Worm (Caenorhabditis elegans) whole organism, midembryonic: Measurements from ENCODE around the gene F39H12.1.

Source experiments
- flt-1 ChIP-seq: fragments of 200-800 bp; sonication (Bioruptor generic); IDR thresholded peaks from 2 replicates; pipeline ENCODE4 v1.3.6; 2022; ENCODE audit warnings: missing genetic modification characterization, missing compliant biosample characterization
- klf-2 ChIP-seq: fragments of 200-800 bp; sonication (Bioruptor generic); conservative IDR thresholded peaks from 2 replicates; pipeline ENCODE4 v1.3.6; 2022; ENCODE audit warnings: missing genetic modification reagents, missing genetic modification characterization, missing compliant biosample characterization
- ref-1 ChIP-seq: fragments of 200-800 bp; sonication (Bioruptor generic); conservative IDR thresholded peaks from 2 replicates; pipeline ENCODE4 v1.3.6; 2022; ENCODE audit warnings: missing genetic modification reagents, missing genetic modification characterization, missing compliant biosample characterization
- ztf-29 ChIP-seq: fragments of 200-800 bp; sonication (Bioruptor generic); IDR thresholded peaks from 2 replicates; pipeline ENCODE4 v1.3.6; 2022; ENCODE audit warnings: missing genetic modification reagents, missing genetic modification characterization, missing compliant biosample characterization

- TF ChIP-seq flt-1 (GFP tag; lab: Robert Waterston, UW) (no peak), ref-1 (GFP tag; lab: Robert Waterston, UW) (no peak), klf-2 (no peak), ztf-29 (GFP tag; lab: Robert Waterston, UW) (no peak)
Measured at ce11 chrX:834478-834877, at the start of gene F39H12.1.
